Fruit fly (Drosophila melanogaster) whole organism, embryonic: ENCODE results near the gene Sgt1.

Experiments
- Abd-B ChIP-seq: fragments of 200-800 bp; sonication (Bioruptor generic); optimal IDR thresholded peaks from 2 replicates; lab custom pipeline; 2018; ENCODE audit warnings: missing biosample characterization, mild to moderate bottlenecking, missing genetic modification characterization, moderate library complexity
- Antp ChIP-seq: fragments of 200-800 bp; sonication (Bioruptor generic); optimal IDR thresholded peaks from 3 replicates; lab custom pipeline; 2016; ENCODE audit warnings: missing biosample characterization, missing genetic modification characterization
- Blimp-1 ChIP-seq: fragments of 200-800 bp; sonication (Bioruptor generic); optimal IDR thresholded peaks from 3 replicates; lab custom pipeline; 2018; ENCODE audit warnings: missing biosample characterization, missing genetic modification characterization, mild to moderate bottlenecking, moderate library complexity, missing genetic modification reagents
- CG10366 ChIP-seq: fragments of 200-800 bp; sonication (Bioruptor generic); IDR thresholded peaks from 2 replicates; pipeline ENCODE4 v1.3.6; 2022; ENCODE audit warnings: missing biosample characterization, missing genetic modification characterization
- CG11247 ChIP-seq: fragments of 200-800 bp; sonication (Bioruptor generic); IDR thresholded peaks from 2 replicates; pipeline ENCODE4 v1.3.6; 2022; ENCODE audit warnings: missing biosample characterization, missing genetic modification characterization
- CG12071 ChIP-seq: fragments of 200-800 bp; sonication (Bioruptor generic); optimal IDR thresholded peaks from 3 replicates; lab custom pipeline; 2018; ENCODE audit warnings: missing biosample characterization, mild to moderate bottlenecking, missing genetic modification characterization
- CG1233 ChIP-seq: fragments of 200-800 bp; sonication (Bioruptor generic); optimal IDR thresholded peaks from 4 replicates; lab custom pipeline; 2018; ENCODE audit warnings: missing biosample characterization, mild to moderate bottlenecking, missing genetic modification characterization
- CG12769 ChIP-seq: fragments of 200-800 bp; sonication (Bioruptor generic); optimal IDR thresholded peaks from 2 replicates; lab custom pipeline; 2019; ENCODE audit warnings: missing biosample characterization, mild to moderate bottlenecking, missing genetic modification characterization, moderate library complexity
- CG14014 ChIP-seq: fragments of 200-800 bp; sonication (Bioruptor generic); IDR thresholded peaks from 2 replicates; pipeline ENCODE4 v1.3.6; 2022; ENCODE audit warnings: missing biosample characterization, missing genetic modification characterization
- CG15696 ChIP-seq: fragments of 200-800 bp; sonication (Bioruptor generic); optimal IDR thresholded peaks from 2 replicates; lab custom pipeline; 2019; ENCODE audit warnings: missing biosample characterization, mild to moderate bottlenecking, missing genetic modification characterization, moderate library complexity
- CG16813 ChIP-seq: fragments of 200-800 bp; sonication (Bioruptor generic); IDR thresholded peaks from 3 replicates; pipeline ENCODE4 v1.3.6; 2022; ENCODE audit warnings: missing biosample characterization, missing genetic modification characterization; ENCODE audit not compliant: partially characterized antibody
- CG17359 ChIP-seq: fragments of 200-800 bp; sonication (Bioruptor generic); optimal IDR thresholded peaks from 3 replicates; lab custom pipeline; 2018; ENCODE audit warnings: missing biosample characterization, mild to moderate bottlenecking, missing genetic modification characterization, moderate library complexity
- CG17361 ChIP-seq: fragments of 200-800 bp; sonication (Bioruptor generic); IDR thresholded peaks from 3 replicates; pipeline ENCODE4 v1.3.6; 2022; ENCODE audit warnings: missing biosample characterization, missing genetic modification characterization
- CG2889 ChIP-seq: fragments of 200-800 bp; sonication (Bioruptor generic); IDR thresholded peaks from 3 replicates; pipeline ENCODE4 v1.3.6; 2022; ENCODE audit warnings: missing biosample characterization, missing genetic modification characterization
- CG31224 ChIP-seq: fragments of 200-800 bp; sonication (Bioruptor generic); IDR thresholded peaks from 2 replicates; pipeline ENCODE4 v1.3.6; 2022; ENCODE audit warnings: missing biosample characterization, missing genetic modification characterization
- CG3726 ChIP-seq: fragments of 200-800 bp; sonication (Bioruptor generic); IDR thresholded peaks from 3 replicates; pipeline ENCODE4, ENCODE4 v1.3.6; 2022; ENCODE audit warnings: missing biosample characterization, missing genetic modification characterization
- CG3847 ChIP-seq: fragments of 200-800 bp; sonication (Bioruptor generic); IDR thresholded peaks from 2 replicates; pipeline ENCODE4 v1.3.6; 2022; ENCODE audit warnings: missing biosample characterization, missing genetic modification characterization
- CG42726 ChIP-seq: fragments of 200-800 bp; sonication (Bioruptor generic); IDR thresholded peaks from 2 replicates; pipeline ENCODE4 v1.3.6; 2022; ENCODE audit warnings: missing biosample characterization, missing genetic modification characterization; ENCODE audit not compliant: partially characterized antibody
- CG4854 ChIP-seq: fragments of 200-800 bp; sonication (Bioruptor generic); optimal IDR thresholded peaks from 2 replicates; lab custom pipeline; 2016; ENCODE audit warnings: missing biosample characterization, missing genetic modification characterization, inconsistent platforms
- CG7839 ChIP-seq: fragments of 200-800 bp; sonication (Bioruptor generic); optimal IDR thresholded peaks from 3 replicates; lab custom pipeline; 2018; ENCODE audit warnings: missing biosample characterization, mild to moderate bottlenecking, missing genetic modification characterization, moderate library complexity
- CG8359 ChIP-seq: fragments of 200-800 bp; sonication (Bioruptor generic); optimal IDR thresholded peaks from 2 replicates; lab custom pipeline; 2017; ENCODE audit warnings: missing biosample characterization, mild to moderate bottlenecking, missing genetic modification characterization, borderline replicate concordance
- CG8388 ChIP-seq: fragments of 200-800 bp; sonication (Bioruptor generic); optimal IDR thresholded peaks from 2 replicates; lab custom pipeline; 2019; ENCODE audit warnings: missing biosample characterization, mild to moderate bottlenecking, missing genetic modification characterization, moderate library complexity
- CG9876 ChIP-seq: fragments of 200-800 bp; sonication (Bioruptor generic); optimal IDR thresholded peaks from 2 replicates; lab custom pipeline; 2016; ENCODE audit warnings: missing biosample characterization, missing genetic modification characterization
- D19B ChIP-seq: fragments of 200-800 bp; sonication (Bioruptor generic); optimal IDR thresholded peaks from 2 replicates; lab custom pipeline; 2017; ENCODE audit warnings: missing biosample characterization, mild to moderate bottlenecking, missing genetic modification characterization
- Dbx ChIP-seq: fragments of 200-800 bp; sonication (Bioruptor generic); IDR thresholded peaks from 3 replicates; pipeline ENCODE4 v1.3.6; 2022; ENCODE audit warnings: missing biosample characterization, missing genetic modification characterization
- Dek ChIP-seq: fragments of 200-800 bp; sonication (Bioruptor generic); optimal IDR thresholded peaks from 3 replicates; lab custom pipeline; 2019; ENCODE audit warnings: missing biosample characterization, mild to moderate bottlenecking, missing genetic modification characterization, moderate library complexity
- Dref ChIP-seq: fragments of 200-800 bp; sonication (Bioruptor generic); IDR thresholded peaks from 2 replicates; pipeline ENCODE4 v1.3.6; 2022; ENCODE audit warnings: missing biosample characterization, missing genetic modification characterization
- Gug ChIP-seq: fragments of 200-800 bp; sonication (Bioruptor generic); IDR thresholded peaks from 4 replicates; pipeline ENCODE4 v1.3.6; 2022; ENCODE audit warnings: missing biosample characterization, missing genetic modification characterization
- H2.0 ChIP-seq: fragments of 200-800 bp; sonication (Bioruptor generic); IDR thresholded peaks from 2 replicates; pipeline ENCODE4 v1.3.6; 2022; ENCODE audit warnings: missing biosample characterization, missing genetic modification characterization
- HLH54F ChIP-seq: fragments of 200-800 bp; sonication (Bioruptor generic); optimal IDR thresholded peaks from 3 replicates; lab custom pipeline; 2016; ENCODE audit warnings: missing biosample characterization, missing genetic modification characterization
- Hr51 ChIP-seq, 2 experiments: fragments of 200-800 bp; sonication (Bioruptor generic); optimal IDR thresholded peaks; 2 replicates in 1 of 2; 3 replicates in 1 of 2; lab custom pipeline; 2016 to 2018; ENCODE audit warnings: missing biosample characterization in 2 of 2, missing genetic modification characterization in 2 of 2, mild to moderate bottlenecking in 1 of 2, moderate library complexity in 1 of 2
- MBD-R2 ChIP-seq: fragments of 200-800 bp; sonication (Bioruptor generic); IDR thresholded peaks from 2 replicates; pipeline ENCODE4 v1.3.6; 2022; ENCODE audit warnings: missing biosample characterization, missing genetic modification characterization
- Side ChIP-seq: fragments of 200-800 bp; sonication (Bioruptor generic); optimal IDR thresholded peaks from 2 replicates; lab custom pipeline; 2016; ENCODE audit warnings: missing biosample characterization, missing genetic modification characterization
- ap ChIP-seq: fragments of 200-800 bp; sonication (Bioruptor generic); IDR thresholded peaks from 2 replicates; pipeline ENCODE4 v1.3.6; 2022; ENCODE audit warnings: missing biosample characterization, missing genetic modification characterization
- bcd ChIP-seq: fragments of 200-800 bp; sonication (Bioruptor generic); optimal IDR thresholded peaks from 2 replicates; lab custom pipeline; 2017; ENCODE audit warnings: missing biosample characterization, mild to moderate bottlenecking, missing genetic modification characterization
- br ChIP-seq: fragments of >200 bp; optimal IDR thresholded peaks from 2 replicates; lab custom pipeline; 2017
- crc ChIP-seq: fragments of 200-800 bp; sonication (Bioruptor generic); optimal IDR thresholded peaks from 2 replicates; lab custom pipeline; 2016; ENCODE audit warnings: missing biosample characterization, missing genetic modification characterization
- dpn ChIP-seq, 2 experiments: fragments of 200-800 bp; sonication (Bioruptor generic); optimal IDR thresholded peaks; 3 replicates each; lab custom pipeline; 2016; ENCODE audit warnings: missing biosample characterization in 2 of 2, missing genetic modification characterization in 2 of 2
- lab ChIP-seq: fragments of 200-800 bp; sonication (Bioruptor generic); optimal IDR thresholded peaks from 3 replicates; lab custom pipeline; 2017; ENCODE audit warnings: missing biosample characterization, missing genetic modification characterization, mild to moderate bottlenecking, moderate library complexity, missing genetic modification reagents
- mld ChIP-seq: fragments of 200-800 bp; sonication (Bioruptor generic); IDR thresholded peaks from 3 replicates; pipeline ENCODE4 v1.3.6; 2022; ENCODE audit warnings: missing biosample characterization, missing genetic modification characterization; ENCODE audit not compliant: partially characterized antibody
- otp ChIP-seq: fragments of 200-800 bp; sonication (Bioruptor generic); IDR thresholded peaks from 3 replicates; pipeline ENCODE4, ENCODE4 v1.3.6; 2022; ENCODE audit warnings: missing biosample characterization, missing genetic modification characterization
- pb ChIP-seq: fragments of 200-800 bp; sonication (Bioruptor generic); optimal IDR thresholded peaks from 3 replicates; lab custom pipeline; 2016; ENCODE audit warnings: missing biosample characterization, missing genetic modification characterization
- sens ChIP-seq: fragments of 200-800 bp; sonication (Bioruptor generic); peaks from one replicate; lab custom pipeline; 2016; ENCODE audit warnings: missing biosample characterization, missing genetic modification characterization
- slou ChIP-seq: fragments of 200-800 bp; sonication (Bioruptor generic); optimal IDR thresholded peaks from 3 replicates; lab custom pipeline; 2016; ENCODE audit warnings: missing biosample characterization, missing genetic modification characterization
- slp2 ChIP-seq: fragments of 200-800 bp; sonication (Bioruptor generic); optimal IDR thresholded peaks from 2 replicates; lab custom pipeline; 2016; ENCODE audit warnings: missing biosample characterization, missing genetic modification characterization
- sob ChIP-seq: fragments of 200-800 bp; sonication (Bioruptor generic); IDR thresholded peaks from 2 replicates; pipeline ENCODE4 v1.3.6; 2022; ENCODE audit warnings: missing biosample characterization, missing genetic modification characterization
- tll ChIP-seq, 2 experiments: fragments of 200-800 bp in 1 of 2; fragments of >200 bp in 1 of 2; sonication (Bioruptor generic) in 1 of 2; optimal IDR thresholded peaks; 2 replicates each; lab custom pipeline; 2017 to 2019; ENCODE audit warnings: missing biosample characterization in 2 of 2, missing genetic modification characterization in 2 of 2, mild to moderate bottlenecking in 1 of 2, moderate library complexity in 1 of 2
- unpg ChIP-seq: fragments of 200-800 bp; sonication (Bioruptor generic); optimal IDR thresholded peaks from 3 replicates; lab custom pipeline; 2018; ENCODE audit warnings: missing biosample characterization, mild to moderate bottlenecking, missing genetic modification characterization, moderate library complexity
- wor ChIP-seq: fragments of 200-800 bp; sonication (Bioruptor generic); IDR thresholded peaks from 2 replicates; pipeline ENCODE4 v1.3.6; 2022; ENCODE audit warnings: missing biosample characterization, missing genetic modification characterization
- zen2 ChIP-seq: fragments of 200-800 bp; sonication (Bioruptor generic); IDR thresholded peaks from 3 replicates; pipeline ENCODE4 v1.3.6; 2022; ENCODE audit warnings: missing biosample characterization, missing genetic modification characterization; ENCODE audit not compliant: partially characterized antibody

Gene Sgt1

dm6 chr3R:8300928-8301752, 3.9 kb downstream of the Sgt1 start, which contains the start of the genes CG9626 and mRpL1 (continued):
- TF ChIP-seq CG42726 (no peak), CG31224 (GFP tag; lab: Robert Waterston, UW) (no peak), CG15696 (tag; lab: Kevin White, UChicago) (no peak), HLH54F (GFP tag; lab: Kevin White, UChicago) (no peak), bcd (GFP tag; lab: Kevin White, UChicago) (no peak), CG12071 (no peak), Abd-B (GFP tag; lab: Kevin White, UChicago) (peak; percentile 78), CG9876 (GFP tag; lab: Kevin White, UChicago) (no peak), otp (GFP tag; lab: Robert Waterston, UW) (no peak), lab (no peak), Blimp-1 (GFP tag; lab: Kevin White, UChicago) (no peak), CG16813 (no peak; the same call in 2 of the 3 replicates), CG10366 (GFP tag; lab: Robert Waterston, UW) (no peak), Dref (GFP tag; lab: Robert Waterston, UW) (peak; percentile 42), br (lab: Kevin White, UChicago) (no peak), sob (peak; percentile 55; the same call in 1 of the 2 replicates), Hr51 (GFP tag; optimal IDR thresholded peaks at IDR 0.05; lab: Kevin White, UChicago) (no peak), CG12769 (peak; percentile 41), Antp (GFP tag; lab: Kevin White, UChicago) (no peak), Dbx (no peak), zen2 (GFP tag; lab: Robert Waterston, UW) (no peak), sens (peak; percentile 68), Dek (tag; lab: Kevin White, UChicago) (peak; percentile 24), CG7839 (tag; lab: Kevin White, UChicago) (no peak), MBD-R2 (GFP tag; lab: Robert Waterston, UW) (peak; percentile 91), dpn (GFP tag; optimal IDR thresholded peaks at IDR 0.05; lab: Kevin White, UChicago) (peak in 1 of 2 experiments; percentile 43), tll (GFP tag; optimal IDR thresholded peaks at IDR 0.05; lab: Kevin White, UChicago) (peak in 1 of 2 experiments; percentile 89), crc (GFP tag; lab: Kevin White, UChicago) (no peak), CG2889 (GFP tag; lab: Robert Waterston, UW) (no peak), CG3726 (no peak), CG14014 (GFP tag; lab: Robert Waterston, UW) (no peak), Side (no peak), slp2 (GFP tag; lab: Kevin White, UChicago) (no peak), Gug (GFP tag; lab: Robert Waterston, UW) (no peak), CG3847 (peak; percentile 43), unpg (GFP tag; lab: Kevin White, UChicago) (no peak), CG11247 (GFP tag; lab: Robert Waterston, UW) (no peak), CG17361 (GFP tag; lab: Robert Waterston, UW) (no peak), CG17359 (tag; lab: Kevin White, UChicago) (no peak), pb (no peak), slou (GFP tag; lab: Kevin White, UChicago) (no peak), CG8388 (GFP tag; lab: Kevin White, UChicago) (no peak), CG8359 (GFP tag; lab: Kevin White, UChicago) (no peak), CG1233 (no peak), wor (no peak), mld (no peak), ap (GFP tag; lab: Robert Waterston, UW) (no peak), D19B (GFP tag; lab: Kevin White, UChicago) (no peak), H2.0 (GFP tag; lab: Robert Waterston, UW) (no peak), CG4854 (GFP tag; lab: Kevin White, UChicago) (no peak)
